4 fruit fly cellular contexts compared by ENCODE assay signal in the genomic region with DNA sequence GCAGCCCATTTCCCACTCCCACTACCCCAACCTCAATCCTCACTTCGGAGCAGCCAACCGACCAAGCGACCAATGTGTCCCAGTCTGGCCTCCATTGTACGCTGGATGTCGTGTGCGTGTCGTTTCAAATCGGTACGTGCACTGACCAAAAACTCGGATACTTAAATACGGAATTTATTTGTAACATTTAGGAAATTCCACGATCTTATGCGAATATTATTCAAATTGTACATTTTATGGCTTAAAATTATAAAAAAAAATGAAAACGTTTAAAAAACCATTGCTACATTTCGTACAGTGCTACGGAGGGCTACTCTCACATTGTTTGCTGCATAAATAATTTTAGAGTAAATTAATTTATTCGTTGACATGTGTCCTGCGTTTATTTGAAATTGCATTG.
TF ChIP-seq lines count a peak whose summit lies in the region.

No protein-coding gene starts in this region.

- TF ChIP-seq CTCF in whole organism, embryonic (GFP tag; optimal IDR thresholded peaks at IDR 0.05; lab: Kevin White, UChicago), result no peak

TF ChIP-seq in whole organism, embryonic, 481 proteins besides CTCF, POLR2A, EP300 and RAD21:
- no peak for TF ChIP-seq Vsx1 (GFP tag; optimal IDR thresholded peaks at IDR 0.05; lab: Kevin White, UChicago)
- TF ChIP-seq hth (optimal IDR thresholded peaks at IDR 0.05; lab: Kevin White, UChicago), result no peak
- TF ChIP-seq vvl (GFP tag; IDR thresholded peaks at IDR 0.05; lab: Robert Waterston, UW), result 0 out of 2 replicates have a peak, but pooled peaks have one; percentile 21
- peak; percentile 9 for TF ChIP-seq sens (GFP tag; lab: Kevin White, UChicago)
- peak; percentile 11 for TF ChIP-seq Sox102F (GFP tag; optimal IDR thresholded peaks at IDR 0.05; lab: Kevin White, UChicago)
- TF ChIP-seq crp (GFP tag; optimal IDR thresholded peaks at IDR 0.05; lab: Kevin White, UChicago), result no peak
- TF ChIP-seq z (GFP tag; IDR thresholded peaks at IDR 0.05; lab: Robert Waterston, UW), result no peak
- TF ChIP-seq CG11398 (GFP tag; optimal IDR thresholded peaks at IDR 0.05; lab: Kevin White, UChicago), result no peak
- TF ChIP-seq MESR4 (GFP tag; optimal IDR thresholded peaks at IDR 0.05; lab: Kevin White, UChicago), result no peak
- peak in 1 of 2 experiments; percentile 11 for TF ChIP-seq bsh (GFP tag; optimal IDR thresholded peaks at IDR 0.05; lab: Kevin White, UChicago)
- TF ChIP-seq dpn (GFP tag; optimal IDR thresholded peaks at IDR 0.05; lab: Kevin White, UChicago), result no peak
- peak; percentile 25 for TF ChIP-seq gem (tag; optimal IDR thresholded peaks at IDR 0.05; lab: Kevin White, UChicago)
- TF ChIP-seq CG6689 (GFP tag; IDR thresholded peaks at IDR 0.05; lab: Robert Waterston, UW), result 0 out of 2 replicates have a peak, but pooled peaks have one; percentile 13
- TF ChIP-seq Drgx (GFP tag; IDR thresholded peaks at IDR 0.05; lab: Robert Waterston, UW), result peak; percentile 66
- peak; percentile 5 for TF ChIP-seq CG11504 (tag; optimal IDR thresholded peaks at IDR 0.05; lab: Kevin White, UChicago)
- peak; percentile 11 for TF ChIP-seq dmrt99B (tag; optimal IDR thresholded peaks at IDR 0.05; lab: Kevin White, UChicago)
- no peak for TF ChIP-seq psq (GFP tag; optimal IDR thresholded peaks at IDR 0.05; lab: Kevin White, UChicago)
- no peak for TF ChIP-seq wor (GFP tag; IDR thresholded peaks at IDR 0.05; lab: Robert Waterston, UW)

TF ChIP-seq in whole organism, prepupa, 60 proteins besides CTCF, POLR2A, EP300 and RAD21 (continues in another document):
- TF ChIP-seq OdsH (GFP tag; optimal IDR thresholded peaks at IDR 0.05; lab: Kevin White, UChicago), result peak; percentile 49
- TF ChIP-seq Hr39 (GFP tag; optimal IDR thresholded peaks at IDR 0.05; lab: Kevin White, UChicago), result no peak
- TF ChIP-seq Sox102F (GFP tag; optimal IDR thresholded peaks at IDR 0.05; lab: Kevin White, UChicago), result no peak
- TF ChIP-seq Ets21C (GFP tag; optimal IDR thresholded peaks at IDR 0.05; lab: Kevin White, UChicago), result no peak
- no peak for TF ChIP-seq CG10669 (GFP tag; optimal IDR thresholded peaks at IDR 0.05; lab: Kevin White, UChicago)
- no peak for TF ChIP-seq Hr38 (GFP tag; optimal IDR thresholded peaks at IDR 0.05; lab: Kevin White, UChicago)
- TF ChIP-seq CG11294 (GFP tag; IDR thresholded peaks at IDR 0.05; lab: Robert Waterston, UW), result peak; percentile 42; the same call in 1 of the 2 replicates
- no peak for TF ChIP-seq spab (GFP tag; optimal IDR thresholded peaks at IDR 0.05; lab: Kevin White, UChicago)
- TF ChIP-seq CG6854 (GFP tag; optimal IDR thresholded peaks at IDR 0.05; lab: Kevin White, UChicago), result no peak
- TF ChIP-seq Eip78C (GFP tag; lab: Kevin White, UChicago), result peak; percentile 79
- no peak for TF ChIP-seq Eip93F (GFP tag; optimal IDR thresholded peaks at IDR 0.05; lab: Kevin White, UChicago)
- TF ChIP-seq svp (GFP tag; lab: Kevin White, UChicago), result peak; percentile 47
- TF ChIP-seq CG6276 (GFP tag; optimal IDR thresholded peaks at IDR 0.05; lab: Kevin White, UChicago), result peak; percentile 75
- no peak for TF ChIP-seq CG7368 (GFP tag; optimal IDR thresholded peaks at IDR 0.05; lab: Kevin White, UChicago)
- peak; percentile 38 for TF ChIP-seq net (GFP tag; optimal IDR thresholded peaks at IDR 0.05; lab: Kevin White, UChicago)
- no peak for TF ChIP-seq ss (GFP tag; optimal IDR thresholded peaks at IDR 0.05; lab: Kevin White, UChicago)
- no peak for TF ChIP-seq CG6792 (GFP tag; optimal IDR thresholded peaks at IDR 0.05; lab: Kevin White, UChicago)
- no peak for TF ChIP-seq CG11902 (GFP tag; optimal IDR thresholded peaks at IDR 0.05; lab: Kevin White, UChicago)
- TF ChIP-seq Blimp-1 (GFP tag; optimal IDR thresholded peaks at IDR 0.05; lab: Kevin White, UChicago), result no peak
- peak; percentile 73 for TF ChIP-seq CG32006 (GFP tag; optimal IDR thresholded peaks at IDR 0.05; lab: Kevin White, UChicago)
- TF ChIP-seq vri (GFP tag; optimal IDR thresholded peaks at IDR 0.05; lab: Kevin White, UChicago), result no peak
- TF ChIP-seq CG16779 (tag; optimal IDR thresholded peaks at IDR 0.05; lab: Kevin White, UChicago), result no peak
- peak; percentile 53 for TF ChIP-seq CG4318 (GFP tag; optimal IDR thresholded peaks at IDR 0.05; lab: Kevin White, UChicago)
- TF ChIP-seq fd59A (GFP tag; optimal IDR thresholded peaks at IDR 0.05; lab: Kevin White, UChicago), result no peak
- TF ChIP-seq lz (GFP tag; optimal IDR thresholded peaks at IDR 0.05; lab: Kevin White, UChicago), result no peak

TF ChIP-seq in whole organism, pupa, 21 proteins besides CTCF, POLR2A, EP300 and RAD21:
- TF ChIP-seq CG17806 (tag; optimal IDR thresholded peaks at IDR 0.05; lab: Kevin White, UChicago), result peak; percentile 13
- TF ChIP-seq fd96Ca (GFP tag; IDR thresholded peaks at IDR 0.05; lab: Robert Waterston, UW), result peak; percentile 66; the same call in 2 of the 3 replicates
- TF ChIP-seq D1 (tag; optimal IDR thresholded peaks at IDR 0.05; lab: Kevin White, UChicago), result no peak
- peak; percentile 70; the same call in 1 of the 2 replicates for TF ChIP-seq CG32121 (GFP tag; IDR thresholded peaks at IDR 0.05; lab: Robert Waterston, UW)
- TF ChIP-seq CG9948 (tag; optimal IDR thresholded peaks at IDR 0.05; lab: Kevin White, UChicago), result peak; percentile 19
- TF ChIP-seq Ets98B (GFP tag; IDR thresholded peaks at IDR 0.05; lab: Robert Waterston, UW), result peak; percentile 70
- TF ChIP-seq Pif1B (GFP tag; optimal IDR thresholded peaks at IDR 0.05; lab: Kevin White, UChicago), result peak; percentile 5
- peak; percentile 59; the same call in 1 of the 2 replicates for TF ChIP-seq CG12605 (GFP tag; IDR thresholded peaks at IDR 0.05; lab: Robert Waterston, UW)
- peak; percentile 60 for TF ChIP-seq CG14655 (GFP tag; optimal IDR thresholded peaks at IDR 0.05; lab: Kevin White, UChicago)
- TF ChIP-seq CG4496 (GFP tag; IDR thresholded peaks at IDR 0.05; lab: Robert Waterston, UW), result peak; percentile 73
- TF ChIP-seq CG13204 (GFP tag; optimal IDR thresholded peaks at IDR 0.05; lab: Kevin White, UChicago), result no peak
- TF ChIP-seq Pif1A (GFP tag; optimal IDR thresholded peaks at IDR 0.05; lab: Kevin White, UChicago), result peak; percentile 70
- no peak for TF ChIP-seq Snoo (tag; optimal IDR thresholded peaks at IDR 0.05; lab: Kevin White, UChicago)
- no peak for TF ChIP-seq CG10348 (GFP tag; IDR thresholded peaks at IDR 0.05; lab: Robert Waterston, UW)
- peak; percentile 53 for TF ChIP-seq CG8301 (tag; optimal IDR thresholded peaks at IDR 0.05; lab: Kevin White, UChicago)

TF ChIP-seq in whole organism, wandering third instar larva, 38 proteins besides CTCF, POLR2A, EP300 and RAD21:
- peak; percentile 17 for TF ChIP-seq h (GFP tag; optimal IDR thresholded peaks at IDR 0.05; lab: Kevin White, UChicago)
- TF ChIP-seq Rel (GFP tag; optimal IDR thresholded peaks at IDR 0.05; lab: Kevin White, UChicago), result no peak
- TF ChIP-seq Rel (tag; optimal IDR thresholded peaks at IDR 0.05; lab: Kevin White, UChicago), result no peak

Comparison
In these comparisons a context has a peak if more than half of its experiments do, and no peak if none do; other contexts are left out.
1. Of the 7 proteins assayed by ChIP-seq in both whole organism, embryonic and whole organism, prepupa: peak only in whole organism, embryonic: Sox102F; only in whole organism, prepupa: Gug and Lpt; in both: none; in neither: 4.